Fruit fly (Drosophila melanogaster) whole organism, adult: Measurements from ENCODE around the gene CG43220.

Experiments used
- CG1620 ChIP-seq: fragments of 200-800 bp; sonication (Bioruptor generic); optimal IDR thresholded peaks from 2 replicates; lab custom pipeline; 2016; ENCODE audit warnings: missing biosample characterization, missing genetic modification characterization
- CG33017 ChIP-seq: fragments of 200-800 bp; sonication (Bioruptor generic); optimal IDR thresholded peaks from 2 replicates; lab custom pipeline; 2018; ENCODE audit warnings: missing biosample characterization, mild to moderate bottlenecking, missing genetic modification characterization, moderate library complexity
- CG7045 ChIP-seq: fragments of 200-800 bp; sonication (Bioruptor generic); optimal IDR thresholded peaks from 2 replicates; lab custom pipeline; 2017; ENCODE audit warnings: missing biosample characterization, mild to moderate bottlenecking, missing genetic modification characterization
- Hr96 ChIP-seq: fragments of 200-800 bp; sonication (Bioruptor generic); optimal IDR thresholded peaks from 2 replicates; lab custom pipeline; 2016; ENCODE audit warnings: missing biosample characterization, missing genetic modification characterization
- cic ChIP-seq: fragments of 200-800 bp; sonication (Bioruptor generic); optimal IDR thresholded peaks from 2 replicates; lab custom pipeline; 2017; ENCODE audit warnings: missing biosample characterization, mild to moderate bottlenecking, missing genetic modification characterization, moderate library complexity
- cnc ChIP-seq, 2 experiments: fragments of >200 bp; optimal IDR thresholded peaks; 2 replicates each; lab custom pipeline; 2017
- kay ChIP-seq: fragments of 200-800 bp; sonication (Bioruptor generic); peaks from one replicate; lab custom pipeline; 2016; ENCODE audit warnings: missing biosample characterization, missing genetic modification characterization, borderline replicate concordance
- ovo ChIP-seq: fragments of 200-800 bp; sonication (Bioruptor generic); optimal IDR thresholded peaks from 2 replicates; lab custom pipeline; 2016; ENCODE audit warnings: missing biosample characterization, missing genetic modification characterization
- pad ChIP-seq: fragments of 200-800 bp; sonication (Bioruptor generic); optimal IDR thresholded peaks from 3 replicates; lab custom pipeline; 2017; ENCODE audit warnings: missing biosample characterization, missing genetic modification characterization, mild to moderate bottlenecking, moderate library complexity, missing genetic modification reagents
- tj ChIP-seq: fragments of 200-800 bp; sonication (Bioruptor generic); optimal IDR thresholded peaks from 3 replicates; lab custom pipeline; 2017; ENCODE audit warnings: missing biosample characterization, mild to moderate bottlenecking, missing genetic modification characterization, moderate library complexity
- toe ChIP-seq: fragments of 200-800 bp; sonication (Bioruptor generic); optimal IDR thresholded peaks from 2 replicates; lab custom pipeline; 2016; ENCODE audit warnings: missing biosample characterization, missing genetic modification characterization

- TF ChIP-seq ovo (GFP tag; lab: Kevin White, UChicago) (no peak), pad (GFP tag; lab: Kevin White, UChicago) (no peak), cic (GFP tag; lab: Kevin White, UChicago) (no peak), toe (no peak), CG7045 (GFP tag; lab: Kevin White, UChicago) (no peak), kay (GFP tag; lab: Kevin White, UChicago) (no peak), CG1620 (no peak), cnc (optimal IDR thresholded peaks at IDR 0.05; lab: Kevin White, UChicago) (no peak), Hr96 (GFP tag; lab: Kevin White, UChicago) (no peak), tj (no peak), CG33017 (no peak)
Measured at dm6 chr2L:17471524-17471923, 14.8 kb upstream of the CG43220 start, which contains the start of gene Sgt.
